Worm (Caenorhabditis elegans): Measurements from ENCODE around the gene sds-22.

ce11 chrII:7870062-7870461, 11.9 kb downstream of the sds-22 start, which contains the start of gene ztf-17:
- TF ChIP-seq elt-3 (tag; optimal IDR thresholded peaks at IDR 0.05) (no peak), blmp-1 (tag; optimal IDR thresholded peaks at IDR 0.05) (no peak), lsy-2 (tag; optimal IDR thresholded peaks at IDR 0.05) (no peak), ham-2 (GFP tag; optimal IDR thresholded peaks at IDR 0.05) (no peak), nhr-76 (tag; optimal IDR thresholded peaks at IDR 0.05) (no peak), nhr-12 (tag; optimal IDR thresholded peaks at IDR 0.05) (no peak), ztf-11 (tag; optimal IDR thresholded peaks at IDR 0.05) (no peak), mab-5 (tag; optimal IDR thresholded peaks at IDR 0.05) (no peak), bed-3 (GFP tag; optimal IDR thresholded peaks at IDR 0.05) (no peak)

Measured in whole organism, mixed stage, embryonic.